1 fruit fly cellular context compared by ENCODE assay signal in genomic region chr3L:18620988-18621734, dm6.
A peak's percentile ranks its signal among the peaks of the same experiment; 100 is the strongest.
TF ChIP-seq lines count a peak whose summit lies in the region.

No protein-coding gene starts in this region.

TF ChIP-seq in whole organism, embryonic, 481 proteins besides CTCF, POLR2A, EP300 and RAD21 (continued from another document and continues in another):
- peak; percentile 86 for TF ChIP-seq CG34224 (GFP tag; IDR thresholded peaks at IDR 0.05; lab: Robert Waterston, UW; ENCODE audit: partially characterized antibody)
- no peak for TF ChIP-seq BtbVII (GFP tag; optimal IDR thresholded peaks at IDR 0.05; lab: Kevin White, UChicago)
- TF ChIP-seq CG32532 (GFP tag; IDR thresholded peaks at IDR 0.05; lab: Robert Waterston, UW), result peak; percentile 69
- peak; percentile 26 for TF ChIP-seq Asciz (GFP tag; optimal IDR thresholded peaks at IDR 0.05; lab: Kevin White, UChicago)
- TF ChIP-seq CG2202 (tag; optimal IDR thresholded peaks at IDR 0.05; lab: Kevin White, UChicago), result peak; percentile 13
- 0 out of 2 replicates have a peak, but pooled peaks have one; percentile 33 for TF ChIP-seq stc (GFP tag; IDR thresholded peaks at IDR 0.05; lab: Robert Waterston, UW)
- 0 out of 3 replicates have a peak, but pooled peaks have one; percentile 21 for TF ChIP-seq z (GFP tag; IDR thresholded peaks at IDR 0.05; lab: Robert Waterston, UW)
- no peak for TF ChIP-seq CG6813 (GFP tag; optimal IDR thresholded peaks at IDR 0.05; lab: Kevin White, UChicago)
- TF ChIP-seq gfzf (GFP tag; optimal IDR thresholded peaks at IDR 0.05; lab: Kevin White, UChicago), result no peak
- TF ChIP-seq ttk (GFP tag; IDR thresholded peaks at IDR 0.05; lab: Robert Waterston, UW), result peak; percentile 41; the same call in 1 of the 2 replicates
- peak; percentile 62 for TF ChIP-seq CG12391 (tag; optimal IDR thresholded peaks at IDR 0.05; lab: Kevin White, UChicago)
- TF ChIP-seq cwo (GFP tag; optimal IDR thresholded peaks at IDR 0.05; lab: Kevin White, UChicago), result peak; percentile 55
- TF ChIP-seq Six4 (GFP tag; optimal IDR thresholded peaks at IDR 0.05; lab: Kevin White, UChicago), result no peak
- no peak for TF ChIP-seq br (optimal IDR thresholded peaks at IDR 0.05; lab: Kevin White, UChicago)
- TF ChIP-seq Hr3 (GFP tag; optimal IDR thresholded peaks at IDR 0.05; lab: Kevin White, UChicago), result peak; percentile 23
- no peak for TF ChIP-seq CG12942 (GFP tag; optimal IDR thresholded peaks at IDR 0.05; lab: Kevin White, UChicago)
- TF ChIP-seq Sry-δ (GFP tag; optimal IDR thresholded peaks at IDR 0.05; lab: Kevin White, UChicago), result peak; percentile 46
- peak; percentile 32 for TF ChIP-seq CG15601 (tag; optimal IDR thresholded peaks at IDR 0.05; lab: Kevin White, UChicago)
- TF ChIP-seq CG42726 (GFP tag; IDR thresholded peaks at IDR 0.05; lab: Robert Waterston, UW; ENCODE audit: partially characterized antibody), result peak; percentile 10; the same call in 1 of the 2 replicates
- TF ChIP-seq CG3407 (GFP tag; optimal IDR thresholded peaks at IDR 0.05; lab: Kevin White, UChicago), result no peak
- TF ChIP-seq tll (GFP tag; optimal IDR thresholded peaks at IDR 0.05; lab: Kevin White, UChicago), result peak in 1 of 2 experiments; percentile 19
- TF ChIP-seq CG6689 (GFP tag; IDR thresholded peaks at IDR 0.05; lab: Robert Waterston, UW), result no peak
- peak; percentile 55 for TF ChIP-seq chn (GFP tag; optimal IDR thresholded peaks at IDR 0.05; lab: Kevin White, UChicago)
- peak; percentile 32 for TF ChIP-seq Fer3 (tag; optimal IDR thresholded peaks at IDR 0.05; lab: Kevin White, UChicago)
- no peak for TF ChIP-seq CG12155 (GFP tag; optimal IDR thresholded peaks at IDR 0.05; lab: Kevin White, UChicago)
- TF ChIP-seq CG4617 (GFP tag; optimal IDR thresholded peaks at IDR 0.05; lab: Kevin White, UChicago; ENCODE audit: borderline replicate concordance), result no peak
- no peak for TF ChIP-seq CG8478 (optimal IDR thresholded peaks at IDR 0.05; lab: Kevin White, UChicago)
- TF ChIP-seq CG3995 (GFP tag; optimal IDR thresholded peaks at IDR 0.05; lab: Kevin White, UChicago), result peak; percentile 90
- TF ChIP-seq CG13424 (tag; optimal IDR thresholded peaks at IDR 0.05; lab: Kevin White, UChicago), result peak; percentile 10
- TF ChIP-seq CG9727 (GFP tag; optimal IDR thresholded peaks at IDR 0.05; lab: Kevin White, UChicago), result peak; percentile 46
- no peak for TF ChIP-seq ara (GFP tag; IDR thresholded peaks at IDR 0.05; lab: Robert Waterston, UW)
- TF ChIP-seq da (GFP tag; optimal IDR thresholded peaks at IDR 0.05; lab: Kevin White, UChicago), result no peak
- TF ChIP-seq CG5953 (GFP tag; IDR thresholded peaks at IDR 0.05; lab: Robert Waterston, UW), result no peak
- peak; percentile 7 for TF ChIP-seq CG3163 (GFP tag; optimal IDR thresholded peaks at IDR 0.05; lab: Kevin White, UChicago)
- TF ChIP-seq fd64A (GFP tag; optimal IDR thresholded peaks at IDR 0.05; lab: Kevin White, UChicago), result no peak
- peak; percentile 70 for TF ChIP-seq hbn (GFP tag; IDR thresholded peaks at IDR 0.05; lab: Robert Waterston, UW; ENCODE audit: partially characterized antibody)
- TF ChIP-seq repo (GFP tag; optimal IDR thresholded peaks at IDR 0.05; lab: Kevin White, UChicago), result no peak
- peak; percentile 30; the same call in 1 of the 2 replicates for TF ChIP-seq MBD-R2 (GFP tag; IDR thresholded peaks at IDR 0.05; lab: Robert Waterston, UW)
- TF ChIP-seq CG2199 (GFP tag; IDR thresholded peaks at IDR 0.05; lab: Robert Waterston, UW), result no peak
- peak; percentile 30 for TF ChIP-seq Mad (GFP tag; optimal IDR thresholded peaks at IDR 0.05; lab: Kevin White, UChicago)
- TF ChIP-seq klu (GFP tag; IDR thresholded peaks at IDR 0.05; lab: Robert Waterston, UW), result no peak
- peak; percentile 54 for TF ChIP-seq pho (GFP tag; optimal IDR thresholded peaks at IDR 0.05; lab: Kevin White, UChicago)
- peak; percentile 69 for TF ChIP-seq CG14014 (GFP tag; IDR thresholded peaks at IDR 0.05; lab: Robert Waterston, UW)
- TF ChIP-seq Xrp1 (GFP tag; IDR thresholded peaks at IDR 0.05; lab: Robert Waterston, UW), result peak; percentile 61
- TF ChIP-seq CG18262 (tag; optimal IDR thresholded peaks at IDR 0.05; lab: Kevin White, UChicago), result peak; percentile 69
- peak in 1 of 2 experiments; percentile 98 for TF ChIP-seq Hr78 (GFP tag; optimal IDR thresholded peaks at IDR 0.05; lab: Kevin White, UChicago)
- TF ChIP-seq crp (GFP tag; optimal IDR thresholded peaks at IDR 0.05; lab: Kevin White, UChicago), result peak; percentile 40 to 85
- TF ChIP-seq crc (GFP tag; optimal IDR thresholded peaks at IDR 0.05; lab: Kevin White, UChicago), result peak; percentile 55
- peak; percentile 89 for TF ChIP-seq CG9932 (GFP tag; IDR thresholded peaks at IDR 0.05; lab: Robert Waterston, UW)
- TF ChIP-seq ranshi (GFP tag; IDR thresholded peaks at IDR 0.05; lab: Robert Waterston, UW), result 0 out of 2 replicates have a peak, but pooled peaks have one; percentile 15
- peak; percentile 38 for TF ChIP-seq CHES-1-like (GFP tag; optimal IDR thresholded peaks at IDR 0.05; lab: Kevin White, UChicago)
- TF ChIP-seq bbx (GFP tag; IDR thresholded peaks at IDR 0.05; lab: Robert Waterston, UW; ENCODE audit: partially characterized antibody), result peak; percentile 79
- TF ChIP-seq fd96Cb (tag; optimal IDR thresholded peaks at IDR 0.05; lab: Kevin White, UChicago), result peak; percentile 33
- TF ChIP-seq CG6791 (GFP tag; IDR thresholded peaks at IDR 0.05; lab: Robert Waterston, UW; ENCODE audit: partially characterized antibody), result peak; percentile 64
- no peak for TF ChIP-seq h (optimal IDR thresholded peaks at IDR 0.05; lab: Kevin White, UChicago)
- TF ChIP-seq Ada2b (GFP tag; IDR thresholded peaks at IDR 0.05; lab: Robert Waterston, UW), result peak; percentile 40; the same call in 1 of the 2 replicates
- TF ChIP-seq CG10979 (tag; optimal IDR thresholded peaks at IDR 0.05; lab: Kevin White, UChicago), result peak; percentile 51
- TF ChIP-seq CG1602 (GFP tag; optimal IDR thresholded peaks at IDR 0.05; lab: Kevin White, UChicago), result no peak
- TF ChIP-seq Fer1 (GFP tag; optimal IDR thresholded peaks at IDR 0.05; lab: Kevin White, UChicago), result peak; percentile 35
- TF ChIP-seq CG33557 (GFP tag; optimal IDR thresholded peaks at IDR 0.05; lab: Kevin White, UChicago), result no peak
- TF ChIP-seq wor (GFP tag; IDR thresholded peaks at IDR 0.05; lab: Robert Waterston, UW), result no peak
- TF ChIP-seq aop (GFP tag; IDR thresholded peaks at IDR 0.05; lab: Robert Waterston, UW), result 0 out of 2 replicates have a peak, but pooled peaks have one; percentile 29
- peak; percentile 14 for TF ChIP-seq pum (GFP tag; optimal IDR thresholded peaks at IDR 0.05; lab: Kevin White, UChicago)
- peak; percentile 21 for TF ChIP-seq pnt (GFP tag; optimal IDR thresholded peaks at IDR 0.05; lab: Kevin White, UChicago)
- peak; percentile 62 for TF ChIP-seq wdn (GFP tag; IDR thresholded peaks at IDR 0.05; lab: Robert Waterston, UW)
- peak; percentile 67 for TF ChIP-seq lilli (GFP tag; optimal IDR thresholded peaks at IDR 0.05; lab: Kevin White, UChicago)
- peak; percentile 55 for TF ChIP-seq ssp (GFP tag; IDR thresholded peaks at IDR 0.05; lab: Robert Waterston, UW)
- peak; percentile 81 for TF ChIP-seq CG13287 (GFP tag; IDR thresholded peaks at IDR 0.05; lab: Robert Waterston, UW; ENCODE audit: partially characterized antibody)
- TF ChIP-seq fd102C (GFP tag; optimal IDR thresholded peaks at IDR 0.05; lab: Kevin White, UChicago), result no peak
- no peak for TF ChIP-seq Max (GFP tag; optimal IDR thresholded peaks at IDR 0.05; lab: Kevin White, UChicago)
- peak; percentile 21 for TF ChIP-seq fu2 (GFP tag; optimal IDR thresholded peaks at IDR 0.05; lab: Kevin White, UChicago)
- TF ChIP-seq CG5180 (GFP tag; optimal IDR thresholded peaks at IDR 0.05; lab: Kevin White, UChicago), result no peak
- no peak for TF ChIP-seq CG3065 (GFP tag; optimal IDR thresholded peaks at IDR 0.05; lab: Kevin White, UChicago)
- TF ChIP-seq lbe (GFP tag; optimal IDR thresholded peaks at IDR 0.05; lab: Kevin White, UChicago), result peak; percentile 4
- peak; percentile 66; the same call in 2 of the 3 replicates for TF ChIP-seq CG11456 (GFP tag; IDR thresholded peaks at IDR 0.05; lab: Robert Waterston, UW)
- TF ChIP-seq gcm2 (GFP tag; optimal IDR thresholded peaks at IDR 0.05; lab: Kevin White, UChicago), result peak; percentile 7
- no peak for TF ChIP-seq salm (tag; optimal IDR thresholded peaks at IDR 0.05; lab: Kevin White, UChicago)
- no peak for TF ChIP-seq slou (GFP tag; optimal IDR thresholded peaks at IDR 0.05; lab: Kevin White, UChicago)
- peak; percentile 36 for TF ChIP-seq CG10267 (tag; optimal IDR thresholded peaks at IDR 0.05; lab: Kevin White, UChicago)
- TF ChIP-seq p53 (GFP tag; optimal IDR thresholded peaks at IDR 0.05; lab: Kevin White, UChicago), result peak; percentile 39
- TF ChIP-seq BEAF-32 (GFP tag; optimal IDR thresholded peaks at IDR 0.05; lab: Kevin White, UChicago), result peak; percentile 76
- peak; percentile 75 for TF ChIP-seq Scr (GFP tag; IDR thresholded peaks at IDR 0.05; lab: Robert Waterston, UW; ENCODE audit: partially characterized antibody)
- TF ChIP-seq bab2 (GFP tag; optimal IDR thresholded peaks at IDR 0.05; lab: Kevin White, UChicago), result peak; percentile 42
- TF ChIP-seq zfh2 (GFP tag; optimal IDR thresholded peaks at IDR 0.05; lab: Kevin White, UChicago), result peak; percentile 74
- peak; percentile 9 for TF ChIP-seq caup (GFP tag; optimal IDR thresholded peaks at IDR 0.05; lab: Kevin White, UChicago; ENCODE audit: severe bottlenecking)
- TF ChIP-seq ci (GFP tag; IDR thresholded peaks at IDR 0.05; lab: Robert Waterston, UW), result peak; percentile 38; the same call in 2 of the 3 replicates
- no peak for TF ChIP-seq fru (optimal IDR thresholded peaks at IDR 0.05; lab: Kevin White, UChicago)
- no peak for TF ChIP-seq Ravus (GFP tag; IDR thresholded peaks at IDR 0.05; lab: Robert Waterston, UW)
- peak; percentile 47 for TF ChIP-seq tap (tag; optimal IDR thresholded peaks at IDR 0.05; lab: Kevin White, UChicago)
- peak; percentile 42 to 45 for TF ChIP-seq Pdp1 (GFP tag; optimal IDR thresholded peaks at IDR 0.05; lab: Kevin White, UChicago)
- TF ChIP-seq grau (tag; optimal IDR thresholded peaks at IDR 0.05; lab: Kevin White, UChicago), result peak; percentile 48
- TF ChIP-seq inv (GFP tag; IDR thresholded peaks at IDR 0.05; lab: Robert Waterston, UW; ENCODE audit: partially characterized antibody), result peak; percentile 51; the same call in 1 of the 2 replicates
- TF ChIP-seq CG13894 (tag; optimal IDR thresholded peaks at IDR 0.05; lab: Kevin White, UChicago), result no peak
- no peak for TF ChIP-seq CG1832 (GFP tag; optimal IDR thresholded peaks at IDR 0.05; lab: Kevin White, UChicago)
- TF ChIP-seq dmrt11E (tag; optimal IDR thresholded peaks at IDR 0.05; lab: Kevin White, UChicago), result peak; percentile 56
- TF ChIP-seq CG12769 (tag; optimal IDR thresholded peaks at IDR 0.05; lab: Kevin White, UChicago), result peak; percentile 77
- TF ChIP-seq Opbp (GFP tag; IDR thresholded peaks at IDR 0.05; lab: Robert Waterston, UW; ENCODE audit: partially characterized antibody), result peak; percentile 73
- no peak for TF ChIP-seq CG3726 (GFP tag; IDR thresholded peaks at IDR 0.05; lab: Robert Waterston, UW)
- TF ChIP-seq CG6175 (GFP tag; IDR thresholded peaks at IDR 0.05; lab: Robert Waterston, UW), result 0 out of 3 replicates have a peak, but pooled peaks have one; percentile 14
- TF ChIP-seq dm (GFP tag; optimal IDR thresholded peaks at IDR 0.05; lab: Kevin White, UChicago), result peak; percentile 16
- peak; percentile 20 for TF ChIP-seq Dip3 (GFP tag; optimal IDR thresholded peaks at IDR 0.05; lab: Kevin White, UChicago)
- TF ChIP-seq Meics (GFP tag; optimal IDR thresholded peaks at IDR 0.05; lab: Kevin White, UChicago), result peak; percentile 61
- peak; percentile 48 for TF ChIP-seq CG17829 (tag; optimal IDR thresholded peaks at IDR 0.05; lab: Kevin White, UChicago)
- no peak for TF ChIP-seq sima (GFP tag; optimal IDR thresholded peaks at IDR 0.05; lab: Kevin White, UChicago)
- peak; percentile 70 for TF ChIP-seq Rfx (GFP tag; IDR thresholded peaks at IDR 0.05; lab: Robert Waterston, UW)
- TF ChIP-seq sens (GFP tag; lab: Kevin White, UChicago), result peak; percentile 91
- peak; percentile 6 for TF ChIP-seq CG13775 (GFP tag; optimal IDR thresholded peaks at IDR 0.05; lab: Kevin White, UChicago)
- peak; percentile 67 for TF ChIP-seq CG12071 (GFP tag; optimal IDR thresholded peaks at IDR 0.05; lab: Kevin White, UChicago)
- no peak for TF ChIP-seq CG31388 (GFP tag; optimal IDR thresholded peaks at IDR 0.05; lab: Kevin White, UChicago)
- peak; percentile 14; the same call in 1 of the 3 replicates for TF ChIP-seq CG7357 (GFP tag; IDR thresholded peaks at IDR 0.05; lab: Robert Waterston, UW)
- no peak for TF ChIP-seq btn (GFP tag; optimal IDR thresholded peaks at IDR 0.05; lab: Kevin White, UChicago)
- TF ChIP-seq scrt (GFP tag; optimal IDR thresholded peaks at IDR 0.05; lab: Kevin White, UChicago), result peak; percentile 57
- peak; percentile 75 for TF ChIP-seq Ets65A (GFP tag; lab: Kevin White, UChicago)
- peak; percentile 63 for TF ChIP-seq ERR (GFP tag; optimal IDR thresholded peaks at IDR 0.05; lab: Kevin White, UChicago)
- peak; percentile 49 for TF ChIP-seq CG31441 (GFP tag; IDR thresholded peaks at IDR 0.05; lab: Robert Waterston, UW)
- peak; percentile 89 for TF ChIP-seq CG15479 (GFP tag; optimal IDR thresholded peaks at IDR 0.05; lab: Kevin White, UChicago)
- peak; percentile 25 for TF ChIP-seq Hsf (GFP tag; optimal IDR thresholded peaks at IDR 0.05; lab: Kevin White, UChicago)
- peak; percentile 43; the same call in 1 of the 2 replicates for TF ChIP-seq H2.0 (GFP tag; IDR thresholded peaks at IDR 0.05; lab: Robert Waterston, UW)
- peak; percentile 40 for TF ChIP-seq HLHmδ (GFP tag; optimal IDR thresholded peaks at IDR 0.05; lab: Kevin White, UChicago)
- peak; percentile 15 for TF ChIP-seq B-H2 (GFP tag; optimal IDR thresholded peaks at IDR 0.05; lab: Kevin White, UChicago)
- peak; percentile 20 for TF ChIP-seq CG16863 (GFP tag; optimal IDR thresholded peaks at IDR 0.05; lab: Kevin White, UChicago)
- peak; percentile 45 for TF ChIP-seq tx (GFP tag; optimal IDR thresholded peaks at IDR 0.05; lab: Kevin White, UChicago)
- no peak for TF ChIP-seq bowl (GFP tag; IDR thresholded peaks at IDR 0.05; lab: Robert Waterston, UW)
- TF ChIP-seq ewg (GFP tag; optimal IDR thresholded peaks at IDR 0.05; lab: Kevin White, UChicago), result peak; percentile 31
- TF ChIP-seq CG10366 (GFP tag; IDR thresholded peaks at IDR 0.05; lab: Robert Waterston, UW), result peak; percentile 48
- no peak for TF ChIP-seq CG12236 (GFP tag; optimal IDR thresholded peaks at IDR 0.05; lab: Kevin White, UChicago)
- peak; percentile 41 for TF ChIP-seq mirr (GFP tag; optimal IDR thresholded peaks at IDR 0.05; lab: Kevin White, UChicago)
- peak; percentile 44 for TF ChIP-seq CG30403 (GFP tag; optimal IDR thresholded peaks at IDR 0.05; lab: Kevin White, UChicago)
- TF ChIP-seq CG13296 (GFP tag; optimal IDR thresholded peaks at IDR 0.05; lab: Kevin White, UChicago), result peak; percentile 25
